Worm (Caenorhabditis elegans) whole organism, midembryonic: ENCODE data around the gene Y39B6A.13.

Source experiments
- cog-1 ChIP-seq: sonication (generic microtip); optimal IDR thresholded peaks from 2 replicates; lab custom pipeline; 2016; ENCODE audit warnings: missing genetic modification characterization, missing compliant biosample characterization
- med-1 ChIP-seq: sonication (generic microtip); optimal IDR thresholded peaks from 2 replicates; lab custom pipeline; 2017; ENCODE audit warnings: missing genetic modification characterization, mild to moderate bottlenecking, missing compliant biosample characterization, antibody characterized with exemption, missing genetic modification reagents; ENCODE audit not compliant: insufficient read depth
- tab-1 ChIP-seq: fragments of 200-800 bp; sonication (Bioruptor generic); IDR thresholded peaks from 2 replicates; pipeline ENCODE4 v1.3.6; 2022; ENCODE audit warnings: missing genetic modification characterization, missing compliant biosample characterization
- ztf-29 ChIP-seq: fragments of 200-800 bp; sonication (Bioruptor generic); IDR thresholded peaks from 2 replicates; pipeline ENCODE4 v1.3.6; 2022; ENCODE audit warnings: missing genetic modification reagents, missing genetic modification characterization, missing compliant biosample characterization

DNA sequence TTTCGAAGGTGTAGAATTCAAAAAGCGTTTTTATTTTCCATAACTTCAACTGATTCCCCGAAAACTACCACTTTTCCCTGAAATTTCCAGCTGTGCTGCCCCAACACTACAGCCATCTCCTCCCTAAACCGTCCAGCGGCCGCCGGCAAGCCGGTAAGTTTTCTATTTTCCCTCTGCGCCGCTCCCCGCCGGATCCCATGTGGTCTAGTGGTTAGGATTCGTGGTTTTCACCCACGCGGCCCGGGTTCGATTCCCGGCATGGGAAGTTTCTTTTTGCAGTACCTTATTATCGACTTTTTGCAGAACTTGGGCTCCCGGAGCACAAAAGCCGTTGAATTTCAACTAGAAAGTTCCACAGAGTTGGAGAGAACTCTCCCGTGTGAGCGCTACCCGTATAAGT, 23.4 kb upstream of the Y39B6A.13 start:
- TF ChIP-seq tab-1 (no peak), med-1 (no peak), ztf-29 (GFP tag; lab: Robert Waterston, UW) (no peak), cog-1 (tag; lab: Kevin White, UChicago) (no peak)
